Worm (Caenorhabditis elegans) whole organism, L4/young adult: ENCODE measurements around the gene srsx-37.

ENCODE experiments used
- W03F9.2 ChIP-seq: fragments of 150-350 bp; optimal IDR thresholded peaks from 2 replicates; lab custom pipeline; 2014; ENCODE audit warnings: missing biosample characterization, missing genetic modification characterization
- dao-5 ChIP-seq: sonication (generic microtip); optimal IDR thresholded peaks from 2 replicates; lab custom pipeline; 2016; ENCODE audit warnings: missing genotype, missing genetic modification characterization, moderate library complexity, missing compliant biosample characterization
- him-1 ChIP-seq: sonication (generic microtip); optimal IDR thresholded peaks from 2 replicates; lab custom pipeline; 2016; ENCODE audit warnings: missing genotype, missing genetic modification reagents, missing genetic modification characterization, missing compliant biosample characterization

DNA sequence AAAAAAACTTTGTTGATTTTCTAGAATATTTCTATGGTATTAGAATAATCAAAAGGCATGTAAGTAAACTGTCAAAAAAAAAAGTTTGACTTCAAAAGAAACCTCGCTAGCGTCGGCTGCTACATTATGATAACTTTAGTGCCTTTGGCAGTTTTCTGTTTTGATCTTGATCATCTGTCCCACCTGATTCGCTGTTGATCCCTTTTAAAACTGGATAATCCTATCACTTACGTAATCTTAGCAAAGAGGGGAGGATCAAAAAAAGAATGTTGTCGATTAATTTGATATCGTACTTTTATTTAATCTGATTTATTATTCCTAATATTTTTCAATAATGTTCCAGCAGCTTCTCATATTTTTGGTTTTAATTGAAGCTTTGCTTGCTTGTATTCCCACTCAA, 955 bp upstream of the srsx-37 start, which contains the start of gene M01B2.8:
- TF ChIP-seq W03F9.2 (tag; lab: Kevin White, UChicago) (no peak), dao-5 (tag; lab: Kevin White, UChicago) (no peak), him-1 (tag; lab: Kevin White, UChicago) (no peak)
